Fruit fly (Drosophila melanogaster): Measurements from ENCODE around the gene P58IPK.

P58IPK gene

dm6 chr3R:9598099-9598498 is 11.4 kb downstream of the P58IPK start (continued):
- TF ChIP-seq Blimp-1 (GFP tag; optimal IDR thresholded peaks at IDR 0.05) (peak; percentile 17), Eip93F (GFP tag; optimal IDR thresholded peaks at IDR 0.05) (no peak), Eip75B (GFP tag; optimal IDR thresholded peaks at IDR 0.05) (peak; percentile 83), lz (GFP tag; optimal IDR thresholded peaks at IDR 0.05) (peak; percentile 73), Sox15 (GFP tag; optimal IDR thresholded peaks at IDR 0.05) (peak; percentile 68), CG8632 (GFP tag; optimal IDR thresholded peaks at IDR 0.05) (peak; percentile 69), CG11294 (GFP tag; IDR thresholded peaks at IDR 0.05) (peak; percentile 64; the same call in 1 of the 2 replicates), CG7368 (GFP tag; optimal IDR thresholded peaks at IDR 0.05) (peak; percentile 75), CG32006 (GFP tag; optimal IDR thresholded peaks at IDR 0.05) (peak; percentile 96), Hr39 (GFP tag; optimal IDR thresholded peaks at IDR 0.05) (peak; percentile 83), Hr4 (GFP tag; optimal IDR thresholded peaks at IDR 0.05) (peak; percentile 98), fd85E (GFP tag; optimal IDR thresholded peaks at IDR 0.05) (peak; percentile 32), CG4318 (GFP tag; optimal IDR thresholded peaks at IDR 0.05) (peak; percentile 90), eg (GFP tag; IDR thresholded peaks at IDR 0.05) (peak; percentile 89), esn (GFP tag; optimal IDR thresholded peaks at IDR 0.05) (peak; percentile 81), vri (GFP tag; optimal IDR thresholded peaks at IDR 0.05) (peak; percentile 54), CG16779 (tag; optimal IDR thresholded peaks at IDR 0.05) (peak; percentile 41), Smox (GFP tag; optimal IDR thresholded peaks at IDR 0.05) (no peak), net (GFP tag; optimal IDR thresholded peaks at IDR 0.05) (peak; percentile 85), CG11902 (GFP tag; optimal IDR thresholded peaks at IDR 0.05) (peak; percentile 68), Eip78C (GFP tag) (peak; percentile 6), CG6854 (GFP tag; optimal IDR thresholded peaks at IDR 0.05) (peak; percentile 39), fkh (GFP tag; optimal IDR thresholded peaks at IDR 0.05) (no peak), CG3032 (tag; optimal IDR thresholded peaks at IDR 0.05) (peak; percentile 62), achi (GFP tag; optimal IDR thresholded peaks at IDR 0.05) (peak; percentile 84), Hr38 (GFP tag; optimal IDR thresholded peaks at IDR 0.05) (peak; percentile 39), CG10669 (GFP tag; optimal IDR thresholded peaks at IDR 0.05) (peak; percentile 59), CG6276 (GFP tag; optimal IDR thresholded peaks at IDR 0.05) (peak; percentile 87), dsx (GFP tag; optimal IDR thresholded peaks at IDR 0.05; ENCODE audit: poor library complexity, severe bottlenecking) (no peak), CG9139 (GFP tag; optimal IDR thresholded peaks at IDR 0.05) (peak; percentile 14)

dm6 chr3R:9600558-9600959 is 13.8 kb downstream of the P58IPK start:
- TF ChIP-seq svp (GFP tag), result peak; percentile 72
- TF ChIP-seq CG32006 (GFP tag; optimal IDR thresholded peaks at IDR 0.05), result peak; percentile 17
- TF ChIP-seq Lpt (GFP tag; optimal IDR thresholded peaks at IDR 0.05), result no peak
- TF ChIP-seq CG15336 (GFP tag; IDR thresholded peaks at IDR 0.05), result no peak
- TF ChIP-seq Smox (GFP tag; optimal IDR thresholded peaks at IDR 0.05), result peak; percentile 21
- TF ChIP-seq fd85E (GFP tag; optimal IDR thresholded peaks at IDR 0.05), result no peak
- peak; percentile 44 for TF ChIP-seq CG8632 (GFP tag; optimal IDR thresholded peaks at IDR 0.05)
- TF ChIP-seq CG6854 (GFP tag; optimal IDR thresholded peaks at IDR 0.05), result no peak
- TF ChIP-seq spab (GFP tag; optimal IDR thresholded peaks at IDR 0.05), result peak; percentile 39
- peak; percentile 27 for TF ChIP-seq Sox102F (GFP tag; optimal IDR thresholded peaks at IDR 0.05)
- TF ChIP-seq dac (GFP tag; optimal IDR thresholded peaks at IDR 0.05), result no peak
- TF ChIP-seq CG11902 (GFP tag; optimal IDR thresholded peaks at IDR 0.05), result no peak
- peak; percentile 47 for TF ChIP-seq net (GFP tag; optimal IDR thresholded peaks at IDR 0.05)
- no peak for TF ChIP-seq Met (GFP tag; optimal IDR thresholded peaks at IDR 0.05)
- TF ChIP-seq CG8319 (GFP tag; optimal IDR thresholded peaks at IDR 0.05), result peak; percentile 31
- TF ChIP-seq CG7368 (GFP tag; optimal IDR thresholded peaks at IDR 0.05), result peak; percentile 4
- no peak for TF ChIP-seq Sox14 (GFP tag; optimal IDR thresholded peaks at IDR 0.05)
- TF ChIP-seq Eip93F (GFP tag; optimal IDR thresholded peaks at IDR 0.05), result no peak
- peak; percentile 50 for TF ChIP-seq OdsH (GFP tag; optimal IDR thresholded peaks at IDR 0.05)
- peak; percentile 26 for TF ChIP-seq CG1621 (tag; optimal IDR thresholded peaks at IDR 0.05)
- no peak for TF ChIP-seq salr (GFP tag; optimal IDR thresholded peaks at IDR 0.05)
- no peak for TF ChIP-seq CG11294 (GFP tag; IDR thresholded peaks at IDR 0.05)
- TF ChIP-seq achi (GFP tag; optimal IDR thresholded peaks at IDR 0.05), result peak; percentile 52
- peak; percentile 4 for TF ChIP-seq esn (GFP tag; optimal IDR thresholded peaks at IDR 0.05)
- no peak for TF ChIP-seq CG6276 (GFP tag; optimal IDR thresholded peaks at IDR 0.05)
- TF ChIP-seq Hr4 (GFP tag; optimal IDR thresholded peaks at IDR 0.05), result no peak
- TF ChIP-seq dsx (GFP tag; optimal IDR thresholded peaks at IDR 0.05; ENCODE audit: poor library complexity, severe bottlenecking), result peak; percentile 57
- TF ChIP-seq CG31627 (GFP tag; optimal IDR thresholded peaks at IDR 0.05), result no peak
- TF ChIP-seq Sox15 (GFP tag; optimal IDR thresholded peaks at IDR 0.05), result peak; percentile 10
- TF ChIP-seq lz (GFP tag; optimal IDR thresholded peaks at IDR 0.05), result no peak
- TF ChIP-seq pdm3 (GFP tag; optimal IDR thresholded peaks at IDR 0.05), result peak; percentile 8
- peak; percentile 39 for TF ChIP-seq CG6792 (GFP tag; optimal IDR thresholded peaks at IDR 0.05)
- TF ChIP-seq CG10631 (GFP tag; optimal IDR thresholded peaks at IDR 0.05), result peak; percentile 41
- peak; percentile 33 for TF ChIP-seq topi (GFP tag; optimal IDR thresholded peaks at IDR 0.05)
- TF ChIP-seq fd59A (GFP tag; optimal IDR thresholded peaks at IDR 0.05), result peak; percentile 18
